Fruit fly (Drosophila melanogaster) whole organism, embryonic: ENCODE results near the gene CG46059.

ENCODE experiments used
- B-H2 ChIP-seq: fragments of 200-800 bp; sonication (Bioruptor generic); optimal IDR thresholded peaks from 2 replicates; lab custom pipeline; 2018; ENCODE audit warnings: missing biosample characterization, mild to moderate bottlenecking, missing genetic modification characterization
- BtbVII ChIP-seq: fragments of 200-800 bp; sonication (Bioruptor generic); optimal IDR thresholded peaks from 3 replicates; lab custom pipeline; 2017; ENCODE audit warnings: missing biosample characterization, mild to moderate bottlenecking, missing genetic modification characterization
- CG1024 ChIP-seq: fragments of 200-800 bp; sonication (Bioruptor generic); IDR thresholded peaks from 2 replicates; pipeline ENCODE4 v1.3.6; 2022; ENCODE audit warnings: missing biosample characterization, missing genetic modification characterization
- CG10654 ChIP-seq: fragments of 200-800 bp; sonication (Bioruptor generic); optimal IDR thresholded peaks from 2 replicates; lab custom pipeline; 2016; ENCODE audit warnings: missing biosample characterization, missing genetic modification characterization
- CG13296 ChIP-seq: fragments of 200-800 bp; sonication (Bioruptor generic); optimal IDR thresholded peaks from 3 replicates; lab custom pipeline; 2018; ENCODE audit warnings: missing biosample characterization, mild to moderate bottlenecking, missing genetic modification characterization
- CG17328 ChIP-seq: fragments of 200-800 bp; sonication (Bioruptor generic); IDR thresholded peaks from 2 replicates; pipeline ENCODE4 v1.3.6; 2022; ENCODE audit warnings: missing biosample characterization, missing genetic modification characterization
- CG18619 ChIP-seq: fragments of 200-800 bp; sonication (Bioruptor generic); optimal IDR thresholded peaks from 3 replicates; lab custom pipeline; 2017; ENCODE audit warnings: missing biosample characterization, mild to moderate bottlenecking, missing genetic modification characterization
- CG2129 ChIP-seq: fragments of 200-800 bp; sonication (Bioruptor generic); IDR thresholded peaks from 2 replicates; pipeline ENCODE4 v1.3.6; 2022; ENCODE audit warnings: missing biosample characterization, missing genetic modification characterization; ENCODE audit not compliant: partially characterized antibody
- CG30020 ChIP-seq: fragments of 200-800 bp; optimal IDR thresholded peaks from 2 replicates; lab custom pipeline; 2019; ENCODE audit warnings: missing biosample characterization, mild to moderate bottlenecking, missing genetic modification characterization, moderate library complexity
- CG3065 ChIP-seq: fragments of 200-800 bp; sonication (Bioruptor generic); optimal IDR thresholded peaks from 2 replicates; lab custom pipeline; 2016; ENCODE audit warnings: missing biosample characterization, missing genetic modification characterization
- CG3726 ChIP-seq: fragments of 200-800 bp; sonication (Bioruptor generic); IDR thresholded peaks from 3 replicates; pipeline ENCODE4, ENCODE4 v1.3.6; 2022; ENCODE audit warnings: missing biosample characterization, missing genetic modification characterization
- CG3847 ChIP-seq: fragments of 200-800 bp; sonication (Bioruptor generic); IDR thresholded peaks from 2 replicates; pipeline ENCODE4 v1.3.6; 2022; ENCODE audit warnings: missing biosample characterization, missing genetic modification characterization
- CG6175 ChIP-seq: fragments of 200-800 bp; sonication (Bioruptor generic); IDR thresholded peaks from 3 replicates; pipeline ENCODE4 v1.3.6; 2022; ENCODE audit warnings: missing biosample characterization, missing genetic modification characterization
- CG7786 ChIP-seq: fragments of 200-800 bp; sonication (Bioruptor generic); optimal IDR thresholded peaks from 2 replicates; lab custom pipeline; 2016; ENCODE audit warnings: missing biosample characterization, missing genetic modification characterization
- CG8944 ChIP-seq: fragments of 200-800 bp; sonication (Bioruptor generic); optimal IDR thresholded peaks from 3 replicates; lab custom pipeline; 2016; ENCODE audit warnings: missing biosample characterization, missing genetic modification characterization
- CG9932 ChIP-seq: fragments of 200-800 bp; sonication (Bioruptor generic); IDR thresholded peaks from 2 replicates; pipeline ENCODE4 v1.3.6; 2022; ENCODE audit warnings: missing biosample characterization, missing genetic modification characterization
- CTCF ChIP-seq: fragments of 200-800 bp; sonication (Bioruptor generic); optimal IDR thresholded peaks from 2 replicates; lab custom pipeline; 2017; ENCODE audit warnings: missing biosample characterization, mild to moderate bottlenecking, missing genetic modification characterization, moderate library complexity
- Camta ChIP-seq: fragments of 200-800 bp; sonication (Bioruptor generic); optimal IDR thresholded peaks from 2 replicates; lab custom pipeline; 2016; ENCODE audit warnings: missing biosample characterization, missing genetic modification characterization
- Dll ChIP-seq: fragments of 200-800 bp; sonication (Bioruptor generic); IDR thresholded peaks from 4 replicates; pipeline ENCODE4 v1.3.6; 2022; ENCODE audit warnings: missing biosample characterization, missing genetic modification characterization; ENCODE audit not compliant: partially characterized antibody
- Doc3 ChIP-seq: fragments of 200-800 bp; sonication (Bioruptor generic); IDR thresholded peaks from 3 replicates; pipeline ENCODE4 v1.3.6; 2022; ENCODE audit warnings: missing biosample characterization, missing genetic modification characterization; ENCODE audit not compliant: partially characterized antibody
- Gug ChIP-seq: fragments of 200-800 bp; sonication (Bioruptor generic); IDR thresholded peaks from 4 replicates; pipeline ENCODE4 v1.3.6; 2022; ENCODE audit warnings: missing biosample characterization, missing genetic modification characterization
- H15 ChIP-seq: fragments of 200-800 bp; sonication (Bioruptor generic); IDR thresholded peaks from 3 replicates; pipeline ENCODE4 v1.3.6; 2022; ENCODE audit warnings: missing biosample characterization, missing genetic modification characterization
- MBD-R2 ChIP-seq: fragments of 200-800 bp; sonication (Bioruptor generic); IDR thresholded peaks from 2 replicates; pipeline ENCODE4 v1.3.6; 2022; ENCODE audit warnings: missing biosample characterization, missing genetic modification characterization
- Mrtf ChIP-seq: fragments of 200-800 bp; sonication (Bioruptor generic); IDR thresholded peaks from 3 replicates; pipeline ENCODE4 v1.3.6; 2022; ENCODE audit warnings: missing biosample characterization, missing genetic modification characterization
- Neu2 ChIP-seq: fragments of 200-800 bp; sonication (Bioruptor generic); optimal IDR thresholded peaks from 3 replicates; lab custom pipeline; 2016; ENCODE audit warnings: missing biosample characterization, missing genetic modification characterization, borderline replicate concordance
- Pdp1 ChIP-seq, 2 experiments: fragments of 200-800 bp; sonication (Bioruptor generic); optimal IDR thresholded peaks; 3 replicates each; lab custom pipeline; 2016; ENCODE audit warnings: missing biosample characterization in 2 of 2, missing genetic modification characterization in 2 of 2, mild to moderate bottlenecking in 1 of 2, moderate library complexity in 1 of 2
- Rx ChIP-seq: fragments of 200-800 bp; sonication (Bioruptor generic); IDR thresholded peaks from 2 replicates; pipeline ENCODE4 v1.3.6; 2022; ENCODE audit warnings: missing biosample characterization, missing genetic modification characterization
- TFAM ChIP-seq: fragments of 200-800 bp; sonication (Bioruptor generic); optimal IDR thresholded peaks from 2 replicates; lab custom pipeline; 2017; ENCODE audit warnings: missing biosample characterization, missing genetic modification characterization, inconsistent platforms
- Tbp ChIP-seq: fragments of >200 bp; optimal IDR thresholded peaks from 2 replicates; lab custom pipeline; 2018; ENCODE audit warnings: missing biosample characterization, missing genetic modification characterization
- ash1 ChIP-seq: fragments of 200-800 bp; sonication (Bioruptor generic); optimal IDR thresholded peaks from 2 replicates; lab custom pipeline; 2018; ENCODE audit warnings: missing biosample characterization, mild to moderate bottlenecking, missing genetic modification characterization
- chinmo ChIP-seq: fragments of 200-800 bp; sonication (Bioruptor generic); IDR thresholded peaks from 4 replicates; pipeline ENCODE4 v1.3.6; 2022; ENCODE audit warnings: missing biosample characterization, missing genetic modification characterization; ENCODE audit not compliant: partially characterized antibody
- dan ChIP-seq: fragments of 200-800 bp; sonication (Bioruptor generic); IDR thresholded peaks from 2 replicates; pipeline ENCODE4 v1.3.6; 2022; ENCODE audit warnings: missing biosample characterization, missing genetic modification characterization
- danr ChIP-seq: fragments of 200-800 bp; sonication (Bioruptor generic); IDR thresholded peaks from 2 replicates; pipeline ENCODE4 v1.3.6; 2022; ENCODE audit warnings: missing biosample characterization, missing genetic modification characterization
- disco-r ChIP-seq: fragments of 200-800 bp; sonication (Bioruptor generic); optimal IDR thresholded peaks from 2 replicates; lab custom pipeline; 2016; ENCODE audit warnings: missing biosample characterization, missing genetic modification characterization
- ems ChIP-seq: fragments of 200-800 bp; sonication (Bioruptor generic); optimal IDR thresholded peaks from 3 replicates; lab custom pipeline; 2016; ENCODE audit warnings: missing biosample characterization, missing genetic modification characterization
- fd64A ChIP-seq: fragments of 200-800 bp; sonication (Bioruptor generic); optimal IDR thresholded peaks from 3 replicates; lab custom pipeline; 2018; ENCODE audit warnings: missing biosample characterization, mild to moderate bottlenecking, missing genetic modification characterization
- gfzf ChIP-seq: fragments of 200-800 bp; sonication (Bioruptor generic); optimal IDR thresholded peaks from 2 replicates; lab custom pipeline; 2016; ENCODE audit warnings: missing biosample characterization, mild to moderate bottlenecking, missing genetic modification characterization, moderate library complexity
- gsb-n ChIP-seq: fragments of 200-800 bp; sonication (Bioruptor generic); optimal IDR thresholded peaks from 3 replicates; lab custom pipeline; 2018; ENCODE audit warnings: missing biosample characterization, mild to moderate bottlenecking, missing genetic modification characterization
- knrl ChIP-seq: fragments of 200-800 bp; sonication (Bioruptor generic); IDR thresholded peaks from 3 replicates; pipeline ENCODE4 v1.3.6; 2022; ENCODE audit warnings: missing biosample characterization, missing genetic modification characterization; ENCODE audit not compliant: partially characterized antibody
- nerfin-1 ChIP-seq: fragments of 200-800 bp; sonication (Bioruptor generic); optimal IDR thresholded peaks from 3 replicates; lab custom pipeline; 2019; ENCODE audit warnings: missing biosample characterization, mild to moderate bottlenecking, missing genetic modification characterization, moderate library complexity
- nom ChIP-seq: fragments of 200-800 bp; sonication (Bioruptor generic); optimal IDR thresholded peaks from 2 replicates; lab custom pipeline; 2017; ENCODE audit warnings: missing biosample characterization, missing genetic modification characterization, mild to moderate bottlenecking, moderate library complexity, missing genetic modification reagents
- pho ChIP-seq: fragments of 200-800 bp; sonication (Bioruptor generic); optimal IDR thresholded peaks from 2 replicates; lab custom pipeline; 2016; ENCODE audit warnings: missing biosample characterization, missing genetic modification characterization
- salm ChIP-seq: fragments of 200-800 bp; sonication (Bioruptor generic); optimal IDR thresholded peaks from 2 replicates; lab custom pipeline; 2018; ENCODE audit warnings: missing biosample characterization, mild to moderate bottlenecking, missing genetic modification characterization
- schlank ChIP-seq: fragments of 200-800 bp; sonication (Bioruptor generic); optimal IDR thresholded peaks from 2 replicates; lab custom pipeline; 2018; ENCODE audit warnings: missing biosample characterization, mild to moderate bottlenecking, missing genetic modification characterization
- sens ChIP-seq: fragments of 200-800 bp; sonication (Bioruptor generic); peaks from one replicate; lab custom pipeline; 2016; ENCODE audit warnings: missing biosample characterization, missing genetic modification characterization
- slbo ChIP-seq: fragments of 200-800 bp; sonication (Bioruptor generic); IDR thresholded peaks from 2 replicates; pipeline ENCODE4 v1.3.6; 2022; ENCODE audit warnings: missing biosample characterization, missing genetic modification characterization
- sob ChIP-seq: fragments of 200-800 bp; sonication (Bioruptor generic); IDR thresholded peaks from 2 replicates; pipeline ENCODE4 v1.3.6; 2022; ENCODE audit warnings: missing biosample characterization, missing genetic modification characterization
- stc ChIP-seq: fragments of 200-800 bp; sonication (Bioruptor generic); IDR thresholded peaks from 2 replicates; pipeline ENCODE4 v1.3.6; 2022; ENCODE audit warnings: missing biosample characterization, missing genetic modification characterization
- tio ChIP-seq: fragments of 200-800 bp; sonication (Bioruptor generic); optimal IDR thresholded peaks from 2 replicates; lab custom pipeline; 2017; ENCODE audit warnings: missing biosample characterization, missing genetic modification characterization, inconsistent platforms
- wor ChIP-seq: fragments of 200-800 bp; sonication (Bioruptor generic); IDR thresholded peaks from 2 replicates; pipeline ENCODE4 v1.3.6; 2022; ENCODE audit warnings: missing biosample characterization, missing genetic modification characterization

The CG46059 gene

DNA sequence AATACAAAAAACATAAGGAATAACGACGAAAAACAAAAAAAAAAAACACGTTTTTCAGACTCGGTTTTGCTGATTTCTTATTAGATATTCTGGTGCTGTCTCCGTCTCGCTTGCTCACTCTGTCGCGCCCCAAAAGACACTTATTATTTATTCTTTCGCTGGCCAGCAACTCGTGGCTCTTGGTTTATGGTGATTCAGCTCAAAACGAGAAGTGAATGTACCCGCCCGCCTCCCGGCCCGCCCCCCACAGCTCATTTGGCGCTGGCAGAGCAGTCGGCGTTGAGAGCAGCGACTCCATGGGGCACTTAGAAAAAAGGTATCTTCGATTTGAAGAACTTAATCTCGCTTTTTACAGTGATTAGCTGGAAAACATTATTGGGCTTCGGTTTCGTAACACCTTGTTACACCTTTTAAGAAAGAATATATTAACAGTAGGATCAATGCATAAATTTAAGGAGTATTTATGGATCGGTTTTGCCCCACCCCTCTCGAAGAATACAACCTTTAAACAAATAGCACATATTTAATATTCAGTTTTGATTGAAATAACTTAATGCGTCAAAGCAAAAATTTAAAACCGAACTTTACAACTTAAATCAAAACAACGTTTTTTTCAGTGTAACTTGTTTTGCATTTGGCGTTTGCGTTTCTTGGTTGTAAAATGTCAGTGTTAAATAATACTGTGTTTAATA is 42.0 kb downstream of the CG46059 start (continued):
- TF ChIP-seq knrl (GFP tag; lab: Robert Waterston, UW), result no peak
- TF ChIP-seq tio (GFP tag; lab: Kevin White, UChicago), result peak; percentile 79
- peak; percentile 69 for TF ChIP-seq gsb-n (tag; lab: Kevin White, UChicago)
- TF ChIP-seq CG2129 (GFP tag; lab: Robert Waterston, UW), result no peak
- TF ChIP-seq Tbp, result no peak
- TF ChIP-seq BtbVII, result peak; percentile 81
- no peak for TF ChIP-seq Neu2
- TF ChIP-seq TFAM (GFP tag; lab: Kevin White, UChicago), result no peak
- peak; percentile 46 for TF ChIP-seq CG8944
- peak; percentile 30; the same call in 1 of the 2 replicates for TF ChIP-seq sob (GFP tag; lab: Robert Waterston, UW)
- TF ChIP-seq CG1024 (GFP tag; lab: Robert Waterston, UW), result no peak
- TF ChIP-seq CG13296, result peak; percentile 74
- TF ChIP-seq ash1 (GFP tag; lab: Kevin White, UChicago), result no peak
- peak; percentile 27 for TF ChIP-seq salm (tag; lab: Kevin White, UChicago)
- TF ChIP-seq slbo (GFP tag; lab: Robert Waterston, UW), result peak; percentile 69
- peak; percentile 44 for TF ChIP-seq CG17328
- TF ChIP-seq dan (GFP tag; lab: Robert Waterston, UW), result no peak
- TF ChIP-seq CTCF (GFP tag; lab: Kevin White, UChicago), result no peak
- TF ChIP-seq CG3065 (GFP tag; lab: Kevin White, UChicago), result peak; percentile 55
- TF ChIP-seq MBD-R2 (GFP tag; lab: Robert Waterston, UW), result peak; percentile 21; the same call in 1 of the 2 replicates
- TF ChIP-seq Dll (GFP tag; lab: Robert Waterston, UW), result no peak
- TF ChIP-seq wor (GFP tag; lab: Robert Waterston, UW), result peak; percentile 27; the same call in 1 of the 2 replicates
- TF ChIP-seq gfzf, result no peak
- no peak for TF ChIP-seq Doc3
- TF ChIP-seq nom (GFP tag; lab: Kevin White, UChicago), result peak; percentile 2
- TF ChIP-seq schlank (tag; lab: Kevin White, UChicago), result peak; percentile 37
- peak; percentile 76 for TF ChIP-seq Camta (GFP tag; lab: Kevin White, UChicago)
- TF ChIP-seq CG18619 (GFP tag; lab: Kevin White, UChicago), result peak; percentile 74
- TF ChIP-seq fd64A, result peak; percentile 36
- TF ChIP-seq ems, result peak; percentile 64
- 0 out of 3 replicates have a peak, but pooled peaks have one; percentile 43 for TF ChIP-seq Mrtf (GFP tag; lab: Robert Waterston, UW)
- peak; percentile 38; the same call in 1 of the 2 replicates for TF ChIP-seq Rx (GFP tag; lab: Robert Waterston, UW)
- peak; percentile 56 for TF ChIP-seq CG3847 (GFP tag; lab: Robert Waterston, UW)
- no peak for TF ChIP-seq CG3726
- TF ChIP-seq CG9932 (GFP tag; lab: Robert Waterston, UW), result peak; percentile 46; the same call in 1 of the 2 replicates
- TF ChIP-seq Gug (GFP tag; lab: Robert Waterston, UW), result peak; percentile 48; the same call in 1 of the 4 replicates
- TF ChIP-seq pho (GFP tag; lab: Kevin White, UChicago), result peak; percentile 74
- TF ChIP-seq CG7786 (GFP tag; lab: Kevin White, UChicago), result peak; percentile 70
- peak; percentile 48 for TF ChIP-seq CG30020 (tag; lab: Kevin White, UChicago)
- TF ChIP-seq sens (GFP tag; lab: Kevin White, UChicago), result peak; percentile 95
- TF ChIP-seq CG10654 (GFP tag; lab: Kevin White, UChicago), result peak; percentile 26
- peak; percentile 73; the same call in 2 of the 4 replicates for TF ChIP-seq chinmo (GFP tag; lab: Robert Waterston, UW)
- peak; percentile 64 to 80 for TF ChIP-seq Pdp1 (GFP tag; optimal IDR thresholded peaks at IDR 0.05; lab: Kevin White, UChicago)
- TF ChIP-seq CG6175 (GFP tag; lab: Robert Waterston, UW), result no peak
- TF ChIP-seq danr (GFP tag; lab: Robert Waterston, UW), result 0 out of 2 replicates have a peak, but pooled peaks have one; percentile 21
- TF ChIP-seq disco-r (GFP tag; lab: Kevin White, UChicago), result peak; percentile 34
- no peak for TF ChIP-seq B-H2
- no peak for TF ChIP-seq stc (GFP tag; lab: Robert Waterston, UW)
- no peak for TF ChIP-seq H15
- TF ChIP-seq nerfin-1 (tag; lab: Kevin White, UChicago), result peak; percentile 53
